Worm (Caenorhabditis elegans): Measurements from ENCODE around the gene Y53C12A.6.

The Y53C12A.6 gene

DNA sequence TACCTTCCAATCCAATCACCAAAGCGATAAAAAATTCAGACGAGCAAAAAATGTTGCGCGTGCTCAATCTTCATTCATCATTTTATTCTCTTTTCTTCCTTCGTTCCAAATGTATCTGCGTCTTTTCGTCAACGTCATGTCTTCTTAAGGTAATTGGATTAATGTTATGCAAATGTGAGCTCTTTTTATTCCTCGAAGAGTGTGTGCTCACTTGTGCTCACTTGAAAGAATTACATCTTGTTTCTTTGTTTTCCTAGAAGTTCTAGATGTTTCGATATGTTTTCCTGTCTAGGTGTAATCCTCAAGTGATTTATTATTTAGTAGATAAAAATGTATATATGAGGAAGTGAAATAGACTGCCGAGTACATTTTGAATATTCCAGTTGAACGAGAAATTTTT is 37.6 kb upstream of the Y53C12A.6 start:
- no peak for TF ChIP-seq egl-43 (GFP tag; IDR thresholded peaks at IDR 0.05)
- no peak for TF ChIP-seq mes-2 (tag; optimal IDR thresholded peaks at IDR 0.05; ENCODE audit: poor library complexity, severe bottlenecking)

DNA sequence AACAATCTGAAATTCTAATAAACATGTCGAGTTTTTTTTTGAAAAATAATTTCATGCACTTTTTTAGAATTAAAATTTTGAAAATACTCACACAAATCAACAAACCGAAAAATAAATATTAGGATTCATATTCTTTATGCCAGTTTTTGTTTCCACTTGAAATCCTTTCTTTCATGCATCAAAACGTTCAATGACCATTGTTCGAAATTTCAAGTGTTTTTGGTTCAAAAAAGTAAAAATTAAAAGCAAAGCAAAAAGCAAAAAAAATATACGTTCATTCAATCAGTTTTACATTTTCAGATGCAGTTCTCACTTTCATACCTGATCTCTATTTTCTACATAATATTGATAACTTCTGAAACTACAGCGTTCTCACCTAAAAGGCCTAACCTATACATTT is 35.9 kb upstream of the Y53C12A.6 start, which contains the start of gene ZK1321.1:
Gene ZK1321.1, plus strand, starts transcription at position 301 of the 400 bp plus-strand sequence.
- no peak for TF ChIP-seq daf-8 (GFP tag; IDR thresholded peaks at IDR 0.05)
- TF ChIP-seq nhr-42 (GFP tag; IDR thresholded peaks at IDR 0.05), result no peak
- no peak for TF ChIP-seq jun-1 (tag; optimal IDR thresholded peaks at IDR 0.05)
- no peak for TF ChIP-seq ceh-32 (tag; optimal IDR thresholded peaks at IDR 0.05; ENCODE audit: poor library complexity)
- TF ChIP-seq zip-2 (tag; optimal IDR thresholded peaks at IDR 0.05), result no peak
- TF ChIP-seq tag-97 (GFP tag; IDR thresholded peaks at IDR 0.05), result no peak
- no peak for TF ChIP-seq madf-9 (GFP tag; conservative IDR thresholded peaks at IDR 0.05)
- no peak for TF ChIP-seq nhr-10 (tag; optimal IDR thresholded peaks at IDR 0.05)
- TF ChIP-seq F26F4.8 (GFP tag; conservative IDR thresholded peaks at IDR 0.05), result no peak
- no peak for TF ChIP-seq mxl-2 (GFP tag; conservative IDR thresholded peaks at IDR 0.05)
- TF ChIP-seq ceh-20 (GFP tag; IDR thresholded peaks at IDR 0.05), result no peak
- TF ChIP-seq nhr-28 (tag; optimal IDR thresholded peaks at IDR 0.05), result no peak
- no peak for TF ChIP-seq duxl-1 (tag; optimal IDR thresholded peaks at IDR 0.05; ENCODE audit: poor library complexity)
- no peak for TF ChIP-seq spr-3 (GFP tag; optimal IDR thresholded peaks at IDR 0.05)
- TF ChIP-seq mes-2 (tag; optimal IDR thresholded peaks at IDR 0.05; ENCODE audit: poor library complexity, severe bottlenecking), result no peak

DNA sequence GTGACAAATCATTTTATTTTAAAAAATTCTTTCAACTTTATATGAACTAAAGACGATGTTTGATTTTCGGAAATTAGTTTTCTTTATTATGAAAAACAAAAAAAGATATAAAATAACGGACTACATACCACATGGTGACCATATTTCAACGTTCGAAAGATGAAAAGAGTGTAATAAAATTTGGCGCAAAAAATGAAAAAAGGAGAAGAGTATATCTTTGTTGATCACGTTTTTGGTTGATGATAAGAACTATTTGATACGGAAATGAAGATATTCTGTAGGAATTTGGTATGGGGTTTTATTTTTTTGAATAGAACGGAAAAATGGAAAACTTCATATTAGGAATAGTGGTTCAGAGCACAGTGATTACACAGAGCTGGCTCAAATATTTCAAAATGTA is 35.3 kb upstream of the Y53C12A.6 start, which contains the start of gene Y53C12B.7:
Gene Y53C12B.7, minus strand, starts transcription at position 163 of the 400 bp plus-strand sequence.
- peak; percentile 29 for TF ChIP-seq dmd-6 (GFP tag; IDR thresholded peaks at IDR 0.05)
- peak; percentile 29 for TF ChIP-seq mxl-3 (GFP tag; optimal IDR thresholded peaks at IDR 0.05)
- TF ChIP-seq lin-13 (GFP tag; optimal IDR thresholded peaks at IDR 0.05), result no peak
- peak; percentile 24 for TF ChIP-seq cey-2 (tag; optimal IDR thresholded peaks at IDR 0.05; ENCODE audit: borderline replicate concordance, insufficient read depth)
- no peak for TF ChIP-seq ZK337.2 (GFP tag; IDR thresholded peaks at IDR 0.05)

DNA sequence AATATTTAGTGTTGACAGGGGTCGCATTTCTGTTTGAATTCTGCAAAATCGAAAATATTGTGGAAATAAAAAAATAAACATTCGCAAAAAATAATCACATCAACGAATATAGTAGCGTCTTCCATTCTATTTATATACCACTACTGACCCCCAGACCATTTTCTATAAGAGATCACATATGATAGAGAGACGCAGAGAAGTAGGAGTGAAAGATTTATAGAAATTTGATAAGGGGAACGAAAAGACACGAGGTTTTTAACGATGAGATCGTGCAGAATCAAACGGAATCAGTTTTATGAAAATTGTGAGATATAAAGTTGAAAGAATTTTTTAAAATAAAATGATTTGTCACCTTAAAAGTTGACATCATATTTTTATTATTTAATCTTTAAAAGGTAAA is 34.5 kb upstream of the Y53C12A.6 start:
- peak in 1 of 2 experiments; percentile 32 for TF ChIP-seq lsy-2 (tag; optimal IDR thresholded peaks at IDR 0.05)
- TF ChIP-seq mep-1 (tag; optimal IDR thresholded peaks at IDR 0.05), result no peak
- TF ChIP-seq ceh-20 (GFP tag; IDR thresholded peaks at IDR 0.05), result 0 out of 2 replicates have a peak, but pooled peaks have one; percentile 13
- TF ChIP-seq lin-15B (tag; optimal IDR thresholded peaks at IDR 0.05), result no peak
- TF ChIP-seq Y75B8A.6 (GFP tag; IDR thresholded peaks at IDR 0.05), result no peak
- peak; percentile 44 for TF ChIP-seq mxl-3 (GFP tag; optimal IDR thresholded peaks at IDR 0.05)
- TF ChIP-seq ceh-44 (GFP tag; IDR thresholded peaks at IDR 0.05), result no peak
- TF ChIP-seq hlh-30 (tag; optimal IDR thresholded peaks at IDR 0.05; ENCODE audit: insufficient read depth), result peak; percentile 66
- peak; percentile 26 for TF ChIP-seq nhr-28 (tag; optimal IDR thresholded peaks at IDR 0.05)
- peak; percentile 43 for TF ChIP-seq hlh-11 (tag; optimal IDR thresholded peaks at IDR 0.05)
- no peak for TF ChIP-seq Y48G9A.11 (GFP tag; IDR thresholded peaks at IDR 0.05)
- peak; percentile 17; the same call in 1 of the 2 replicates for TF ChIP-seq dmd-6 (GFP tag; IDR thresholded peaks at IDR 0.05)

DNA sequence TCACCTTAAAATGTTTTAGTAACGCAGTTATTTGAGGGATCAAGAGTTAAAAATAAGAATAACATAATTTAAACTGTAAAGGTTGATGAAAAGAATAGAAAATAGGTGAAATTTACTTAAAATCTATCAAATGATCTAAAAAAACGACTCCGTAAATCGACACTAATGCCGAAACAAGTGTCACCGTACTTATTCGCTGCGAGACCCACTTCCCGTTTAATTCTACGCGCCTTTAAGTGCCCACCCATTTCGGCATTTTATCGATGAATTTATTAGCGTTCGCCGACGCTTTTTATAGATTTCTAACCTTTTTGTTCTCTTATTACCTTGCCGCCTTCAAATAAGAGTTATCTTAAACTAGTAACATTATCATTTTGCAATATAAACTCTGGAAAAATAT is 28.3 kb upstream of the Y53C12A.6 start, which contains the start of the genes Y53C12B.1 and nos-3:
Gene Y53C12B.1, minus strand, starts transcription at position 10 of the 400 bp plus-strand sequence.
Gene nos-3, plus strand, starts transcription at position 248 of the 400 bp plus-strand sequence.
- TF ChIP-seq cey-2 (tag; optimal IDR thresholded peaks at IDR 0.05; ENCODE audit: borderline replicate concordance, insufficient read depth), result no peak
- peak; percentile 80 for TF ChIP-seq dpl-1 (GFP tag; optimal IDR thresholded peaks at IDR 0.05)
- TF ChIP-seq lin-38 (GFP tag; IDR thresholded peaks at IDR 0.05), result peak; percentile 54
- TF ChIP-seq T26A8.4 (GFP tag; IDR thresholded peaks at IDR 0.05), result peak; percentile 12; the same call in 1 of the 2 replicates
- TF ChIP-seq dmd-6 (GFP tag; IDR thresholded peaks at IDR 0.05), result peak; percentile 41
- TF ChIP-seq nhr-11 (tag; optimal IDR thresholded peaks at IDR 0.05), result peak; percentile 88
- peak; percentile 88 for TF ChIP-seq R02D3.7 (tag; optimal IDR thresholded peaks at IDR 0.05)
- no peak for TF ChIP-seq madf-9 (GFP tag; conservative IDR thresholded peaks at IDR 0.05)
- TF ChIP-seq lir-3 (tag; optimal IDR thresholded peaks at IDR 0.05), result no peak
- TF ChIP-seq dve-1 (tag; optimal IDR thresholded peaks at IDR 0.05; ENCODE audit: insufficient read depth), result peak; percentile 73
- TF ChIP-seq rbr-2 (tag; optimal IDR thresholded peaks at IDR 0.05), result peak; percentile 45
- TF ChIP-seq saeg-2 (GFP tag; IDR thresholded peaks at IDR 0.05), result no peak
- TF ChIP-seq hmg-1.1 (GFP tag; IDR thresholded peaks at IDR 0.05), result peak; percentile 56
- 0 out of 2 replicates have a peak, but pooled peaks have one; percentile 34 for TF ChIP-seq tra-1 (GFP tag; IDR thresholded peaks at IDR 0.05)
- TF ChIP-seq daf-12 (tag; optimal IDR thresholded peaks at IDR 0.05), result no peak
- peak in 1 of 2 experiments; percentile 88 for TF ChIP-seq unc-62 (GFP tag; optimal IDR thresholded peaks at IDR 0.05 in 1 of 2)
- no peak for TF ChIP-seq unc-62 (tag; optimal IDR thresholded peaks at IDR 0.05)
